Fruit fly (Drosophila melanogaster) whole organism, prepupa: ENCODE data around the gene CG42853.

Experiments
- Blimp-1 ChIP-seq: fragments of 200-800 bp; sonication (Bioruptor generic); optimal IDR thresholded peaks from 3 replicates; lab custom pipeline; 2017; ENCODE audit warnings: missing biosample characterization, missing genetic modification characterization, mild to moderate bottlenecking, moderate library complexity, missing genetic modification reagents
- CG11294 ChIP-seq: fragments of 200-800 bp; sonication (Bioruptor generic); IDR thresholded peaks from 2 replicates; pipeline ENCODE4 v1.3.6; 2022; ENCODE audit warnings: missing biosample characterization, missing genetic modification characterization
- CG11762 ChIP-seq: fragments of 200-800 bp; sonication (Bioruptor generic); optimal IDR thresholded peaks from 3 replicates; lab custom pipeline; 2016; ENCODE audit warnings: missing biosample characterization, missing genetic modification characterization; ENCODE audit not compliant: insufficient read depth
- CG15336 ChIP-seq: fragments of 200-800 bp; sonication (Bioruptor generic); IDR thresholded peaks from 2 replicates; pipeline ENCODE4 v1.3.6; 2022; ENCODE audit warnings: missing biosample characterization, missing genetic modification characterization
- CG1621 ChIP-seq: fragments of 200-800 bp; sonication (Bioruptor generic); optimal IDR thresholded peaks from 3 replicates; lab custom pipeline; 2018; ENCODE audit warnings: missing biosample characterization, mild to moderate bottlenecking, missing genetic modification characterization
- CG31627 ChIP-seq: fragments of 200-800 bp; sonication (Bioruptor generic); optimal IDR thresholded peaks from 3 replicates; lab custom pipeline; 2016; ENCODE audit warnings: missing biosample characterization, missing genetic modification characterization
- CG32006 ChIP-seq: fragments of 200-800 bp; sonication (Bioruptor generic); optimal IDR thresholded peaks from 3 replicates; lab custom pipeline; 2017; ENCODE audit warnings: missing biosample characterization, mild to moderate bottlenecking, missing genetic modification characterization
- CG3919 ChIP-seq: fragments of 200-800 bp; sonication (Bioruptor generic); optimal IDR thresholded peaks from 3 replicates; lab custom pipeline; 2016; ENCODE audit warnings: missing biosample characterization, missing genetic modification characterization
- CG4318 ChIP-seq: fragments of 200-800 bp; sonication (Bioruptor generic); optimal IDR thresholded peaks from 3 replicates; lab custom pipeline; 2017; ENCODE audit warnings: missing biosample characterization, mild to moderate bottlenecking, missing genetic modification characterization
- CG6163 ChIP-seq: fragments of 200-800 bp; sonication (Bioruptor generic); IDR thresholded peaks from 3 replicates; pipeline ENCODE4 v1.3.6; 2022; ENCODE audit warnings: missing biosample characterization, missing genetic modification characterization
- CG6276 ChIP-seq: fragments of 200-800 bp; sonication (Bioruptor generic); optimal IDR thresholded peaks from 2 replicates; lab custom pipeline; 2017; ENCODE audit warnings: missing biosample characterization, mild to moderate bottlenecking, missing genetic modification characterization
- CG6808 ChIP-seq: fragments of 200-800 bp; sonication (Bioruptor generic); optimal IDR thresholded peaks from 3 replicates; lab custom pipeline; 2017; ENCODE audit warnings: missing biosample characterization, missing genetic modification characterization, mild to moderate bottlenecking, moderate library complexity, missing genetic modification reagents
- CG6854 ChIP-seq: fragments of 200-800 bp; sonication (Bioruptor generic); optimal IDR thresholded peaks from 2 replicates; lab custom pipeline; 2017; ENCODE audit warnings: missing biosample characterization, mild to moderate bottlenecking, missing genetic modification characterization
- CG7368 ChIP-seq: fragments of 200-800 bp; sonication (Bioruptor generic); optimal IDR thresholded peaks from 3 replicates; lab custom pipeline; 2016; ENCODE audit warnings: missing biosample characterization, missing genetic modification characterization
- CG8632 ChIP-seq: fragments of 200-800 bp; sonication (Bioruptor generic); optimal IDR thresholded peaks from 3 replicates; lab custom pipeline; 2016; ENCODE audit warnings: missing biosample characterization, missing genetic modification characterization
- CG9139 ChIP-seq: fragments of 200-800 bp; sonication (Bioruptor generic); optimal IDR thresholded peaks from 3 replicates; lab custom pipeline; 2017; ENCODE audit warnings: missing biosample characterization, mild to moderate bottlenecking, missing genetic modification characterization
- Eip75B ChIP-seq: fragments of 200-800 bp; sonication (Bioruptor generic); optimal IDR thresholded peaks from 3 replicates; lab custom pipeline; 2016; ENCODE audit warnings: missing biosample characterization, missing genetic modification characterization
- Eip78C ChIP-seq: fragments of 200-800 bp; sonication (Bioruptor generic); peaks from one replicate; lab custom pipeline; 2016; ENCODE audit warnings: missing biosample characterization, missing genetic modification characterization
- Eip93F ChIP-seq: fragments of 200-800 bp; sonication (Bioruptor generic); optimal IDR thresholded peaks from 2 replicates; lab custom pipeline; 2016; ENCODE audit warnings: missing biosample characterization, mild to moderate bottlenecking, missing genetic modification characterization
- Ets21C ChIP-seq: fragments of 200-800 bp; sonication (Bioruptor generic); optimal IDR thresholded peaks from 3 replicates; lab custom pipeline; 2016; ENCODE audit warnings: missing biosample characterization, missing genetic modification characterization
- Ets96B ChIP-seq: fragments of 200-800 bp; optimal IDR thresholded peaks from 2 replicates; lab custom pipeline; 2019; ENCODE audit warnings: missing biosample characterization, mild to moderate bottlenecking, missing genetic modification characterization, moderate library complexity
- Gug ChIP-seq: fragments of 200-800 bp; sonication (Bioruptor generic); IDR thresholded peaks from 2 replicates; pipeline ENCODE4 v1.3.6; 2022; ENCODE audit warnings: missing biosample characterization, missing genetic modification characterization
- Hr38 ChIP-seq: sonication (Bioruptor generic); optimal IDR thresholded peaks from 2 replicates; lab custom pipeline; 2016; ENCODE audit warnings: missing biosample characterization, missing genetic modification characterization
- Hr39 ChIP-seq: fragments of 200-800 bp; sonication (Bioruptor generic); optimal IDR thresholded peaks from 2 replicates; lab custom pipeline; 2016; ENCODE audit warnings: missing biosample characterization, missing genetic modification characterization
- Hr4 ChIP-seq: fragments of 200-800 bp; sonication (Bioruptor generic); optimal IDR thresholded peaks from 3 replicates; lab custom pipeline; 2016; ENCODE audit warnings: missing biosample characterization, missing genetic modification characterization
- Lpt ChIP-seq: fragments of 200-800 bp; sonication (Bioruptor generic); optimal IDR thresholded peaks from 3 replicates; lab custom pipeline; 2016; ENCODE audit warnings: missing biosample characterization, missing genetic modification characterization
- Met ChIP-seq: fragments of 200-800 bp; sonication (Bioruptor generic); optimal IDR thresholded peaks from 3 replicates; lab custom pipeline; 2016; ENCODE audit warnings: missing biosample characterization, missing genetic modification characterization
- OdsH ChIP-seq: fragments of 200-800 bp; sonication (Bioruptor generic); optimal IDR thresholded peaks from 3 replicates; lab custom pipeline; 2016; ENCODE audit warnings: missing biosample characterization, missing genetic modification characterization
- Smox ChIP-seq: fragments of 200-800 bp; sonication (Bioruptor generic); optimal IDR thresholded peaks from 3 replicates; lab custom pipeline; 2016; ENCODE audit warnings: missing biosample characterization, missing genetic modification characterization
- Sox14 ChIP-seq: fragments of 200-800 bp; sonication (Bioruptor generic); optimal IDR thresholded peaks from 3 replicates; lab custom pipeline; 2016; ENCODE audit warnings: missing biosample characterization, missing genetic modification characterization
- achi ChIP-seq: fragments of 200-800 bp; sonication (Bioruptor generic); optimal IDR thresholded peaks from 3 replicates; lab custom pipeline; 2016; ENCODE audit warnings: missing biosample characterization, missing genetic modification characterization
- cyc ChIP-seq: fragments of 200-800 bp; sonication (Bioruptor generic); optimal IDR thresholded peaks from 3 replicates; lab custom pipeline; 2016; ENCODE audit warnings: missing biosample characterization, missing genetic modification characterization
- dac ChIP-seq: fragments of 200-800 bp; sonication (Bioruptor generic); optimal IDR thresholded peaks from 2 replicates; lab custom pipeline; 2017; ENCODE audit warnings: missing biosample characterization, mild to moderate bottlenecking, missing genetic modification characterization
- dsx ChIP-seq: fragments of 200-800 bp; optimal IDR thresholded peaks from 3 replicates; lab custom pipeline; 2019; ENCODE audit warnings: missing biosample characterization, mild to moderate bottlenecking, missing genetic modification characterization, moderate library complexity; ENCODE audit not compliant: poor library complexity, severe bottlenecking
- eg ChIP-seq: fragments of 200-800 bp; sonication (Bioruptor generic); IDR thresholded peaks from 3 replicates; pipeline ENCODE4 v1.3.6; 2022; ENCODE audit warnings: missing biosample characterization, missing genetic modification characterization
- esn ChIP-seq: fragments of 200-800 bp; sonication (Bioruptor generic); optimal IDR thresholded peaks from 2 replicates; lab custom pipeline; 2016; ENCODE audit warnings: missing biosample characterization, mild to moderate bottlenecking, missing genetic modification characterization, moderate library complexity
- fd85E ChIP-seq: fragments of 200-800 bp; sonication (Bioruptor generic); optimal IDR thresholded peaks from 3 replicates; lab custom pipeline; 2016; ENCODE audit warnings: missing biosample characterization, missing genetic modification characterization
- lz ChIP-seq: fragments of 200-800 bp; sonication (Bioruptor generic); optimal IDR thresholded peaks from 3 replicates; lab custom pipeline; 2016; ENCODE audit warnings: missing biosample characterization, missing genetic modification characterization
- net ChIP-seq: fragments of 200-800 bp; sonication (Bioruptor generic); optimal IDR thresholded peaks from 3 replicates; lab custom pipeline; 2016; ENCODE audit warnings: missing biosample characterization, missing genetic modification characterization
- pdm3 ChIP-seq: fragments of 200-800 bp; sonication (Bioruptor generic); optimal IDR thresholded peaks from 3 replicates; lab custom pipeline; 2016; ENCODE audit warnings: missing biosample characterization, missing genetic modification characterization
- spab ChIP-seq: fragments of 200-800 bp; sonication (Bioruptor generic); optimal IDR thresholded peaks from 2 replicates; lab custom pipeline; 2017; ENCODE audit warnings: missing biosample characterization, mild to moderate bottlenecking, missing genetic modification characterization, missing genetic modification reagents
- ss ChIP-seq, 2 experiments: fragments of 200-800 bp; sonication (Bioruptor generic); optimal IDR thresholded peaks; 2 replicates in 1 of 2; 3 replicates in 1 of 2; lab custom pipeline; 2017 to 2018; ENCODE audit warnings: mild to moderate bottlenecking in 2 of 2, missing biosample characterization in 2 of 2, missing genetic modification characterization in 2 of 2, moderate library complexity in 1 of 2
- svp ChIP-seq: fragments of 200-800 bp; sonication (Bioruptor generic); peaks from one replicate; lab custom pipeline; 2016; ENCODE audit warnings: missing biosample characterization, missing genetic modification characterization
- vri ChIP-seq: fragments of 200-800 bp; sonication (Bioruptor generic); optimal IDR thresholded peaks from 3 replicates; lab custom pipeline; 2016; ENCODE audit warnings: missing biosample characterization, mild to moderate bottlenecking, missing genetic modification characterization

The CG42853 gene

dm6 chr3L:18077649-18078417 lies 44.0 kb downstream of the CG42853 start (continued):
- peak; percentile 34 for TF ChIP-seq Hr39 (GFP tag; lab: Kevin White, UChicago)
- peak; percentile 96 for TF ChIP-seq CG9139 (GFP tag; lab: Kevin White, UChicago)
- TF ChIP-seq CG6808 (GFP tag; lab: Kevin White, UChicago): peak; percentile 96
- TF ChIP-seq esn (GFP tag; lab: Kevin White, UChicago): peak; percentile 67
- TF ChIP-seq CG11294: peak; percentile 86; the same call in 1 of the 2 replicates
- TF ChIP-seq ss (GFP tag; optimal IDR thresholded peaks at IDR 0.05; lab: Kevin White, UChicago): peak; percentile 97 to 98
- peak; percentile 45 for TF ChIP-seq Smox (GFP tag; lab: Kevin White, UChicago)
- peak; percentile 46 for TF ChIP-seq Met (GFP tag; lab: Kevin White, UChicago)
- TF ChIP-seq fd85E (GFP tag; lab: Kevin White, UChicago): peak; percentile 18
- TF ChIP-seq Hr4 (GFP tag; lab: Kevin White, UChicago): peak; percentile 79
- TF ChIP-seq eg (GFP tag; lab: Robert Waterston, UW): peak; percentile 90
- peak; percentile 87 for TF ChIP-seq dac
- TF ChIP-seq Eip93F (GFP tag; lab: Kevin White, UChicago): no peak
- peak; percentile 95 for TF ChIP-seq achi (GFP tag; lab: Kevin White, UChicago)
- peak; percentile 57 for TF ChIP-seq Blimp-1 (GFP tag; lab: Kevin White, UChicago)
- no peak for TF ChIP-seq Ets21C
- TF ChIP-seq Hr38 (GFP tag; lab: Kevin White, UChicago): no peak
- peak; percentile 89 for TF ChIP-seq net (GFP tag; lab: Kevin White, UChicago)
- peak; percentile 80 for TF ChIP-seq CG7368 (GFP tag; lab: Kevin White, UChicago)
- TF ChIP-seq lz (GFP tag; lab: Kevin White, UChicago): peak; percentile 63
- TF ChIP-seq CG11762 (GFP tag; lab: Kevin White, UChicago): peak; percentile 91
- TF ChIP-seq CG6854: peak; percentile 26
- TF ChIP-seq CG1621 (tag; lab: Kevin White, UChicago): peak; percentile 85

dm6 chr3L:18076649-18077048 lies 45.1 kb downstream of the CG42853 start:
- TF ChIP-seq Lpt (no peak), Gug (no peak), Eip75B (GFP tag; lab: Kevin White, UChicago) (peak; percentile 4), CG9139 (GFP tag; lab: Kevin White, UChicago) (no peak), CG4318 (no peak), vri (no peak), svp (GFP tag; lab: Kevin White, UChicago) (no peak), pdm3 (GFP tag; lab: Kevin White, UChicago) (no peak), Hr4 (GFP tag; lab: Kevin White, UChicago) (no peak), achi (GFP tag; lab: Kevin White, UChicago) (no peak), CG6276 (peak; percentile 39), ss (GFP tag; optimal IDR thresholded peaks at IDR 0.05; lab: Kevin White, UChicago) (peak in 1 of 2 experiments; percentile 4), CG15336 (GFP tag; lab: Robert Waterston, UW) (peak; percentile 27; the same call in 1 of the 2 replicates), CG3919 (GFP tag; lab: Kevin White, UChicago) (no peak), Ets96B (no peak), CG32006 (GFP tag; lab: Kevin White, UChicago) (peak; percentile 31), CG8632 (GFP tag; lab: Kevin White, UChicago) (no peak)

- TF ChIP-seq Eip75B (GFP tag; lab: Kevin White, UChicago) (no peak), CG6163 (GFP tag; lab: Robert Waterston, UW) (no peak), Smox (GFP tag; lab: Kevin White, UChicago) (no peak), CG3919 (GFP tag; lab: Kevin White, UChicago) (peak; percentile 22), net (GFP tag; lab: Kevin White, UChicago) (no peak), fd85E (GFP tag; lab: Kevin White, UChicago) (no peak), CG6808 (GFP tag; lab: Kevin White, UChicago) (peak; percentile 7), CG7368 (GFP tag; lab: Kevin White, UChicago) (peak; percentile 15), achi (GFP tag; lab: Kevin White, UChicago) (peak; percentile 3), OdsH (GFP tag; lab: Kevin White, UChicago) (peak; percentile 19), Met (GFP tag; lab: Kevin White, UChicago) (peak; percentile 25), CG31627 (GFP tag; lab: Kevin White, UChicago) (no peak), CG32006 (GFP tag; lab: Kevin White, UChicago) (peak; percentile 44), cyc (peak; percentile 17), Sox14 (GFP tag; lab: Kevin White, UChicago) (peak; percentile 37), Ets96B (peak; percentile 20), svp (GFP tag; lab: Kevin White, UChicago) (peak; percentile 90), pdm3 (GFP tag; lab: Kevin White, UChicago) (peak; percentile 16), Hr39 (GFP tag; lab: Kevin White, UChicago) (peak; percentile 7), CG9139 (GFP tag; lab: Kevin White, UChicago) (no peak), CG1621 (tag; lab: Kevin White, UChicago) (peak; percentile 6), dsx (GFP tag; lab: Kevin White, UChicago) (peak; percentile 18), Eip78C (peak; percentile 53), spab (GFP tag; lab: Kevin White, UChicago) (peak; percentile 22), esn (GFP tag; lab: Kevin White, UChicago) (peak; percentile 9), vri (peak; percentile 19)
These were observed 45.9 kb downstream of the CG42853 start for dm6 chr3L:18075853-18076252.
